Worm (Caenorhabditis elegans) whole organism, L3 larva: ENCODE results near the gene mpk-1.

Experiments
- R02D3.7 ChIP-seq: fragments of 150-350 bp; optimal IDR thresholded peaks from 2 replicates; lab custom pipeline; 2014; ENCODE audit warnings: missing biosample characterization, missing genetic modification characterization
- ZK546.5 ChIP-seq: sonication (generic microtip); optimal IDR thresholded peaks from 2 replicates; lab custom pipeline; 2017; ENCODE audit warnings: missing biosample characterization, missing genetic modification characterization
- aly-2 ChIP-seq: fragments of 150-350 bp; optimal IDR thresholded peaks from 2 replicates; lab custom pipeline; 2014; ENCODE audit warnings: missing biosample characterization, missing genetic modification characterization
- ama-1 ChIP-seq: fragments of 150-350 bp; optimal IDR thresholded peaks from 2 replicates; lab custom pipeline; 2018
- ceh-16 ChIP-seq: sonication (generic microtip); optimal IDR thresholded peaks from 2 replicates; lab custom pipeline; 2017; ENCODE audit warnings: missing biosample characterization, missing genetic modification characterization
- ceh-28 ChIP-seq: fragments of 150-350 bp; optimal IDR thresholded peaks from 2 replicates; lab custom pipeline; 2014; ENCODE audit warnings: missing biosample characterization, missing genetic modification reagents, missing genetic modification characterization
- ceh-82 ChIP-seq: fragments of 150-350 bp; optimal IDR thresholded peaks from 2 replicates; lab custom pipeline; 2014; ENCODE audit warnings: missing biosample characterization, missing genetic modification characterization
- ceh-9 ChIP-seq: sonication (generic microtip); optimal IDR thresholded peaks from 2 replicates; lab custom pipeline; 2018; ENCODE audit warnings: missing biosample characterization, missing genetic modification characterization
- daf-12 ChIP-seq: fragments of 150-350 bp; optimal IDR thresholded peaks from 2 replicates; lab custom pipeline; 2014; ENCODE audit warnings: missing biosample characterization, missing genetic modification reagents, missing genetic modification characterization
- egl-27 ChIP-seq: sonication (generic microtip); optimal IDR thresholded peaks from 4 replicates; lab custom pipeline; 2017; ENCODE audit warnings: missing biosample characterization, missing genetic modification reagents, missing genetic modification characterization
- egl-5 ChIP-seq: fragments of 150-350 bp; optimal IDR thresholded peaks from 2 replicates; lab custom pipeline; 2017; ENCODE audit warnings: missing biosample characterization, missing genetic modification reagents, missing genetic modification characterization, inconsistent platforms
- elt-1 ChIP-seq: fragments of 150-350 bp; optimal IDR thresholded peaks from 2 replicates; lab custom pipeline; 2014; ENCODE audit warnings: missing biosample characterization, missing genetic modification characterization
- elt-2 ChIP-seq: sonication (generic microtip); optimal IDR thresholded peaks from 2 replicates; lab custom pipeline; 2016; ENCODE audit warnings: missing genetic modification reagents, mild to moderate bottlenecking, missing genetic modification characterization, missing compliant biosample characterization
- elt-3 ChIP-seq, 3 experiments: fragments of 150-350 bp in 1 of 3; sonication (generic microtip) in 2 of 3; optimal IDR thresholded peaks; 2 replicates in 2 of 3; 4 replicates in 1 of 3; lab custom pipeline; 2014 to 2017; ENCODE audit warnings: missing biosample characterization in 3 of 3, missing genetic modification characterization in 3 of 3
- fkh-10 ChIP-seq: sonication (generic microtip); optimal IDR thresholded peaks from 2 replicates; lab custom pipeline; 2017; ENCODE audit warnings: missing biosample characterization, missing genetic modification reagents, missing genetic modification characterization
- fkh-2 ChIP-seq: fragments of 150-350 bp; optimal IDR thresholded peaks from 2 replicates; lab custom pipeline; 2014; ENCODE audit warnings: missing biosample characterization, missing genetic modification reagents, missing genetic modification characterization
- hmg-11 ChIP-seq: sonication (generic microtip); optimal IDR thresholded peaks from 2 replicates; lab custom pipeline; 2016; ENCODE audit warnings: missing genetic modification characterization, missing compliant biosample characterization
- lin-15B ChIP-seq: fragments of 150-350 bp; optimal IDR thresholded peaks from 2 replicates; lab custom pipeline; 2014; ENCODE audit warnings: missing biosample characterization, missing genetic modification characterization
- lin-39 ChIP-seq: fragments of 150-350 bp; optimal IDR thresholded peaks from 2 replicates; lab custom pipeline; 2018; ENCODE audit warnings: missing biosample characterization, missing genetic modification reagents, missing genetic modification characterization
- lsy-12 ChIP-seq: sonication (generic microtip); optimal IDR thresholded peaks from 2 replicates; lab custom pipeline; 2016; ENCODE audit warnings: mild to moderate bottlenecking, missing genetic modification characterization, missing compliant biosample characterization
- nfya-1 ChIP-seq: sonication (generic microtip); optimal IDR thresholded peaks from 2 replicates; lab custom pipeline; 2017; ENCODE audit warnings: missing genetic modification characterization, mild to moderate bottlenecking, missing compliant biosample characterization, antibody characterized with exemption, moderate library complexity; ENCODE audit not compliant: insufficient read depth
- nhr-11 ChIP-seq: fragments of 150-350 bp; optimal IDR thresholded peaks from 2 replicates; lab custom pipeline; 2014; ENCODE audit warnings: missing biosample characterization, missing genetic modification characterization
- nhr-12 ChIP-seq: fragments of 150-350 bp; optimal IDR thresholded peaks from 2 replicates; lab custom pipeline; 2014; ENCODE audit warnings: missing biosample characterization, missing genetic modification characterization
- nhr-23 ChIP-seq: fragments of 150-350 bp; optimal IDR thresholded peaks from 2 replicates; lab custom pipeline; 2014; ENCODE audit warnings: missing biosample characterization, missing genetic modification reagents, missing genetic modification characterization
- nhr-237 ChIP-seq: fragments of 150-350 bp; optimal IDR thresholded peaks from 2 replicates; lab custom pipeline; 2014; ENCODE audit warnings: missing biosample characterization, missing genetic modification characterization
- nhr-25 ChIP-seq: sonication (generic microtip); optimal IDR thresholded peaks from 2 replicates; lab custom pipeline; 2017; ENCODE audit warnings: missing biosample characterization, missing genetic modification characterization
- nhr-28 ChIP-seq: fragments of 150-350 bp; optimal IDR thresholded peaks from 2 replicates; lab custom pipeline; 2014; ENCODE audit warnings: missing biosample characterization, missing genetic modification characterization
- nhr-43 ChIP-seq: sonication (generic microtip); optimal IDR thresholded peaks from 2 replicates; lab custom pipeline; 2016; ENCODE audit warnings: mild to moderate bottlenecking, missing genetic modification characterization, missing compliant biosample characterization; ENCODE audit not compliant: poor library complexity, severe bottlenecking
- nhr-67 ChIP-seq: fragments of 150-350 bp; optimal IDR thresholded peaks from 2 replicates; lab custom pipeline; 2014; ENCODE audit warnings: missing biosample characterization, missing genetic modification characterization
- nhr-76 ChIP-seq: fragments of 150-350 bp; sonication (generic microtip); optimal IDR thresholded peaks from 5 replicates; lab custom pipeline; 2014; ENCODE audit warnings: missing biosample characterization, missing genetic modification characterization
- nhr-77 ChIP-seq: fragments of 150-350 bp; optimal IDR thresholded peaks from 2 replicates; lab custom pipeline; 2014; ENCODE audit warnings: missing biosample characterization, missing genetic modification characterization
- pha-4 ChIP-seq: fragments of 150-350 bp; optimal IDR thresholded peaks from 2 replicates; lab custom pipeline; 2014; ENCODE audit warnings: missing biosample characterization, missing genetic modification reagents, missing genetic modification characterization
- pqm-1 ChIP-seq: fragments of 150-350 bp; optimal IDR thresholded peaks from 2 replicates; lab custom pipeline; 2017; ENCODE audit warnings: missing biosample characterization, missing genetic modification characterization, inconsistent platforms
- sea-2 ChIP-seq: fragments of 150-350 bp; sonication (generic microtip); optimal IDR thresholded peaks from 4 replicates; lab custom pipeline; 2014; ENCODE audit warnings: missing biosample characterization, missing genetic modification reagents, missing genetic modification characterization
- skn-1 ChIP-seq: fragments of 150-350 bp; optimal IDR thresholded peaks from 2 replicates; lab custom pipeline; 2014; ENCODE audit warnings: missing biosample characterization, missing genetic modification characterization
- snpc-4 ChIP-seq: fragments of 150-350 bp; optimal IDR thresholded peaks from 2 replicates; lab custom pipeline; 2014; ENCODE audit warnings: missing biosample characterization, missing genetic modification characterization
- tbx-2 ChIP-seq: sonication (generic microtip); optimal IDR thresholded peaks from 2 replicates; lab custom pipeline; 2016; ENCODE audit warnings: mild to moderate bottlenecking, missing genetic modification characterization, missing compliant biosample characterization
- unc-39 ChIP-seq: sonication (generic microtip); optimal IDR thresholded peaks from 4 replicates; lab custom pipeline; 2017; ENCODE audit warnings: missing biosample characterization, missing genetic modification characterization
- unc-62 ChIP-seq: fragments of 150-350 bp; sonication (generic microtip); optimal IDR thresholded peaks from 4 replicates; lab custom pipeline; 2014; ENCODE audit warnings: missing biosample characterization, missing genetic modification reagents, missing genetic modification characterization
- zag-1 ChIP-seq: fragments of 150-350 bp; optimal IDR thresholded peaks from 2 replicates; lab custom pipeline; 2014; ENCODE audit warnings: missing biosample characterization, missing genetic modification characterization
- ztf-11 ChIP-seq: fragments of 150-350 bp; optimal IDR thresholded peaks from 2 replicates; lab custom pipeline; 2014; ENCODE audit warnings: missing biosample characterization, missing genetic modification characterization
- ztf-4 ChIP-seq: fragments of 150-350 bp; optimal IDR thresholded peaks from 2 replicates; lab custom pipeline; 2014; ENCODE audit warnings: missing biosample characterization, missing genetic modification characterization

Gene mpk-1

DNA sequence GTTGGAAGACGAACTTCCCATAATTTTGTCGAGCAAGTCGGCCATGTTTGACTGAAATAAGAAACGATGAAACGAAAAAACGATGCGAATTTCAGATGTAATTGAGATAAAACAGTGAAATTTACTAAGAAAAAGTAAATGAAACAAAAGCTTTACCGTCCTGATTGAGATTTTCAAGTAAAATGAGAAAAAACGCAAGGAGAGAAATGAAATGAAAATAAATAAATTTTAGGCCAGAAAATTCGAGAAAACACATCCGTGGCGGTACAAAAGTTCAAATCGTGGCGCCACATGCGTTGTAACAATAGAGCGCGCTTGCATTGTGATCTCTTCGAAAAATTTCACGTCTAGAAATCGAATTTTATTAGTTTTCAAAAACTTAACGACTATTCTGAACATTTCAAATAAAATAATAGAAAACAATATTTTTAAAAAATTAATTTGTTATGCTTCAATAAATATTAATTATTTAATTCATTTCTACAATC is 51.8 kb downstream of the mpk-1 start, which contains the start of the genes hrde-1 and C16C10.13:
Gene hrde-1, minus strand, starts transcription at position 51 of the 488 bp plus-strand sequence.
Gene C16C10.13, plus strand, starts transcription at position 332 of the 488 bp plus-strand sequence.
- TF ChIP-seq sea-2 (no peak), nhr-28 (no peak), lsy-12 (tag; lab: Kevin White, UChicago) (no peak), nhr-76 (tag; lab: Kevin White, UChicago) (no peak), egl-27 (tag; lab: Kevin White, UChicago) (no peak), snpc-4 (tag; lab: Kevin White, UChicago) (no peak), skn-1 (tag; lab: Kevin White, UChicago) (no peak), ceh-28 (no peak), nhr-43 (tag; lab: Kevin White, UChicago) (no peak), nhr-11 (tag; lab: Kevin White, UChicago) (no peak), pha-4 (no peak)
- TF ChIP-seq, all 47 proteins: peak for 0

DNA sequence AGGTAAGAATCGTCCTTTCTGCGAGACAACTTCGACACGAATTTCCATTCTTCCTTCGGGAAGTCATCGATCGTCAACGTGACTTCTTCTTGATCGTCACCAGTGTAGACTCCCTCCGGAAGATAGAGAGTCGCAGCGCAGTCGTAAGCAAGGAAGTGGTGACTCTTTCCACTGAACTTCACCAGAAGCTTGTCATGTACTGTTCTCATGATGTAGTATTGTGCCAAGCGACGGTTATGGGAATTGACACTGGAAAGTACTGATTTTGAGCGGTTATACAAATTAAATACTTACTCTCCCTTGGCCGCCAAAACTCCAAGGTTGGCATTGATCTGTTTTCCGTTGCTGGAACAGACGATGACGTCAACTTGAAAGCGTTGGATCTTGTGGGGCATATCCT is 52.4 kb downstream of the mpk-1 start:
- TF ChIP-seq nhr-11 (tag; lab: Kevin White, UChicago), result no peak
- TF ChIP-seq R02D3.7 (tag; lab: Kevin White, UChicago), result no peak
- no peak for TF ChIP-seq ztf-11 (tag; lab: Kevin White, UChicago)
- TF ChIP-seq zag-1 (tag; lab: Kevin White, UChicago), result no peak
- no peak for TF ChIP-seq tbx-2
- TF ChIP-seq ztf-4 (tag; lab: Kevin White, UChicago), result no peak
- TF ChIP-seq ceh-28, result no peak
- no peak for TF ChIP-seq ceh-16 (tag; lab: Kevin White, UChicago)
- no peak for TF ChIP-seq egl-5 (tag; lab: Kevin White, UChicago)
- no peak for TF ChIP-seq egl-27 (tag; lab: Kevin White, UChicago)
- no peak for TF ChIP-seq elt-3 (tag; optimal IDR thresholded peaks at IDR 0.05; lab: Kevin White, UChicago)
- TF ChIP-seq ceh-82 (tag; lab: Kevin White, UChicago), result no peak
- TF ChIP-seq nfya-1 (tag; lab: Kevin White, UChicago), result no peak

DNA sequence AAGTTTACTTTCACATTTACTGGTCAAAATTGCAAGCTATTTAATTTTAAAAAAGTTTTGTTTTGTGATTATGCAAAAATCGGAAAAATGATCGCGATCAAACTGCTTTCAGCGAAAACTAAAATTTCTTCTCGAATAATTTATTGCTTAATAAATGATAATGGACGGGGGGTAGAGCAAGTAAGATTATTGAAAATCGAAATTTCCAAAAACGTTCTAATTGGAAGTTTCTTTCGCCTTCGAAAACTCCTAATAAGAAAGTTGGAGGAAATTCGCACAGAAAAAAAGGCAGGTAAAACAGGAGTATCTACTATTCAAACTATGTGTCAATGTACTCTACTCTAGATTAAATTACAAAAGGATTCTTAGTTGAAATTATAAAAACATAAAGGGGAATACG is 55.7 kb downstream of the mpk-1 start:
- TF ChIP-seq fkh-10 (GFP tag; lab: Kevin White, UChicago) (no peak), pqm-1 (tag; lab: Kevin White, UChicago) (no peak), elt-3 (tag; optimal IDR thresholded peaks at IDR 0.05; lab: Kevin White, UChicago) (no peak), nhr-76 (tag; lab: Kevin White, UChicago) (no peak), egl-5 (tag; lab: Kevin White, UChicago) (no peak), lin-15B (tag; lab: Kevin White, UChicago) (no peak), nhr-67 (tag; lab: Kevin White, UChicago) (no peak), ztf-4 (tag; lab: Kevin White, UChicago) (no peak), daf-12 (tag; lab: Kevin White, UChicago) (no peak), ceh-9 (tag; lab: Kevin White, UChicago) (no peak), lin-39 (tag; lab: Kevin White, UChicago) (no peak), hmg-11 (tag; lab: Kevin White, UChicago) (no peak), R02D3.7 (tag; lab: Kevin White, UChicago) (no peak), unc-39 (tag; lab: Kevin White, UChicago) (no peak), pha-4 (no peak), unc-62 (GFP tag; lab: Kevin White, UChicago) (no peak), ZK546.5 (tag; lab: Kevin White, UChicago) (no peak), elt-2 (no peak), nhr-11 (tag; lab: Kevin White, UChicago) (no peak)

DNA sequence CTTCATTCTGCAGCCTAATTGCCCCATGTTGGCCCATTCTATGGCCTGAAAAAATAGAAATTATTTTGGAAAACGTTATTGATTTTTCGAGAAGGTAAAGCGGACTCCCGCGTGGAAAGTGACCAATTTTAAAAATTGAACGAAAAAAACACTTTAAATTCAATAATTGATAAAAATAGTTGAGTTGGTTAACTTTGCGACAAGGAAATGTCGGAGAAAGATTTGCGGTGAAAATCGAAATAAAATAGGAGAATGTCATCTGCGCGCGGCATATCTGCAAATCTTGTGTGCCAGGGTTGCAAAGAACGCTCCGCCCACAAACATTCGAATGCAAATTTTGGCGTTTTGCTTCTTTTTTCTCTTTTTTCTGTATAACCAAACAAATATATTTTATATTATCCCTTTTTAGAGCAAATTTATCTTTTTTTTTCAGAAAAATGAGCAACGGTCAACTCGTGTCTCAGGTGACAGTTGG is 57.0 kb downstream of the mpk-1 start, which contains the start of the genes rnf-121 and C16C10.4:
Gene rnf-121, minus strand, starts transcription at position 51 of the 475 bp plus-strand sequence.
Gene C16C10.4, plus strand, starts transcription at position 434 of the 475 bp plus-strand sequence.
- TF ChIP-seq ama-1 (lab: Kevin White, UChicago), result no peak
- no peak for TF ChIP-seq daf-12 (tag; lab: Kevin White, UChicago)
- TF ChIP-seq ceh-16 (tag; lab: Kevin White, UChicago), result peak; percentile 3
- TF ChIP-seq nhr-237 (tag; lab: Kevin White, UChicago), result no peak
- TF ChIP-seq tbx-2, result peak; percentile 17
- TF ChIP-seq skn-1 (tag; lab: Kevin White, UChicago), result peak; percentile 31
- peak; percentile 25 for TF ChIP-seq nhr-67 (tag; lab: Kevin White, UChicago)
- TF ChIP-seq unc-62 (GFP tag; lab: Kevin White, UChicago), result no peak
- TF ChIP-seq elt-1 (tag; lab: Kevin White, UChicago), result no peak
- no peak for TF ChIP-seq sea-2
- no peak for TF ChIP-seq nhr-12
- no peak for TF ChIP-seq nhr-76 (tag; lab: Kevin White, UChicago)
- peak; percentile 33 for TF ChIP-seq lin-15B (tag; lab: Kevin White, UChicago)
- TF ChIP-seq ceh-28, result peak; percentile 44
- TF ChIP-seq ZK546.5 (tag; lab: Kevin White, UChicago), result no peak
- no peak for TF ChIP-seq egl-27 (tag; lab: Kevin White, UChicago)
- peak; percentile 55 for TF ChIP-seq nhr-23 (tag; lab: Kevin White, UChicago)
- TF ChIP-seq nhr-77 (tag; lab: Kevin White, UChicago), result no peak
- TF ChIP-seq lin-39 (tag; lab: Kevin White, UChicago), result no peak
- TF ChIP-seq hmg-11 (tag; lab: Kevin White, UChicago), result peak; percentile 87
- peak; percentile 59 for TF ChIP-seq pha-4
- no peak for TF ChIP-seq fkh-2 (tag; lab: Kevin White, UChicago)
- TF ChIP-seq nhr-11 (tag; lab: Kevin White, UChicago), result no peak
- peak; percentile 89 for TF ChIP-seq nhr-43 (tag; lab: Kevin White, UChicago)
- no peak for TF ChIP-seq egl-5 (tag; lab: Kevin White, UChicago)
- no peak for TF ChIP-seq aly-2 (tag; lab: Kevin White, UChicago)
- no peak for TF ChIP-seq fkh-10 (GFP tag; lab: Kevin White, UChicago)
- no peak for TF ChIP-seq pqm-1 (tag; lab: Kevin White, UChicago)
- no peak for TF ChIP-seq nhr-28
- TF ChIP-seq nhr-25, result peak; percentile 22
- TF ChIP-seq elt-2, result peak; percentile 22
- TF ChIP-seq lsy-12 (tag; lab: Kevin White, UChicago), result peak; percentile 52
